Fruit fly (Drosophila melanogaster) whole organism, embryonic: Measurements from ENCODE around the gene cpx.

ENCODE experiments used
- BEAF-32 ChIP-seq: fragments of 200-800 bp; sonication (Bioruptor generic); optimal IDR thresholded peaks from 3 replicates; lab custom pipeline; 2017; ENCODE audit warnings: missing biosample characterization, missing genetic modification characterization, mild to moderate bottlenecking, moderate library complexity, missing genetic modification reagents
- Bgb ChIP-seq: fragments of 200-800 bp; sonication (Bioruptor generic); IDR thresholded peaks from 2 replicates; pipeline ENCODE4 v1.3.6; 2022; ENCODE audit warnings: missing biosample characterization, missing genetic modification characterization; ENCODE audit not compliant: partially characterized antibody
- CG10209 ChIP-seq: fragments of 200-800 bp; sonication (Bioruptor generic); optimal IDR thresholded peaks from 3 replicates; lab custom pipeline; 2017; ENCODE audit warnings: missing biosample characterization, mild to moderate bottlenecking, missing genetic modification characterization, missing genetic modification reagents
- CG10366 ChIP-seq: fragments of 200-800 bp; sonication (Bioruptor generic); IDR thresholded peaks from 2 replicates; pipeline ENCODE4 v1.3.6; 2022; ENCODE audit warnings: missing biosample characterization, missing genetic modification characterization
- CG11696 ChIP-seq: fragments of 200-800 bp; sonication (Bioruptor generic); IDR thresholded peaks from 2 replicates; pipeline ENCODE4 v1.3.6; 2022; ENCODE audit warnings: missing biosample characterization, missing genetic modification characterization
- CG12769 ChIP-seq: fragments of 200-800 bp; sonication (Bioruptor generic); optimal IDR thresholded peaks from 2 replicates; lab custom pipeline; 2019; ENCODE audit warnings: missing biosample characterization, mild to moderate bottlenecking, missing genetic modification characterization, moderate library complexity
- CG15073 ChIP-seq: fragments of 200-800 bp; sonication (Bioruptor generic); optimal IDR thresholded peaks from 2 replicates; lab custom pipeline; 2016; ENCODE audit warnings: missing biosample characterization, missing genetic modification characterization
- CG17802 ChIP-seq: fragments of 200-800 bp; sonication (Bioruptor generic); optimal IDR thresholded peaks from 2 replicates; lab custom pipeline; 2018; ENCODE audit warnings: missing biosample characterization, mild to moderate bottlenecking, missing genetic modification characterization, moderate library complexity
- CG18011 ChIP-seq: fragments of 200-800 bp; sonication (Bioruptor generic); optimal IDR thresholded peaks from 2 replicates; lab custom pipeline; 2017; ENCODE audit warnings: missing biosample characterization, missing genetic modification characterization, mild to moderate bottlenecking, moderate library complexity, missing genotype
- CG18619 ChIP-seq: fragments of 200-800 bp; sonication (Bioruptor generic); optimal IDR thresholded peaks from 3 replicates; lab custom pipeline; 2017; ENCODE audit warnings: missing biosample characterization, mild to moderate bottlenecking, missing genetic modification characterization
- CG32532 ChIP-seq: fragments of 200-800 bp; sonication (Bioruptor generic); IDR thresholded peaks from 2 replicates; pipeline ENCODE4 v1.3.6; 2022; ENCODE audit warnings: missing biosample characterization, missing genetic modification characterization
- CG3281 ChIP-seq: fragments of 200-800 bp; sonication (Bioruptor generic); optimal IDR thresholded peaks from 3 replicates; lab custom pipeline; 2017; ENCODE audit warnings: missing biosample characterization, mild to moderate bottlenecking, missing genetic modification characterization
- CG34376 ChIP-seq: fragments of 200-800 bp; sonication (Bioruptor generic); optimal IDR thresholded peaks from 2 replicates; lab custom pipeline; 2018; ENCODE audit warnings: missing biosample characterization, mild to moderate bottlenecking, missing genetic modification characterization
- CG4360 ChIP-seq: fragments of 200-800 bp; sonication (Bioruptor generic); IDR thresholded peaks from 2 replicates; pipeline ENCODE4 v1.3.6; 2022; ENCODE audit warnings: missing biosample characterization, missing genetic modification characterization
- CG5953 ChIP-seq: fragments of 200-800 bp; sonication (Bioruptor generic); IDR thresholded peaks from 2 replicates; pipeline ENCODE4 v1.3.6; 2022; ENCODE audit warnings: missing biosample characterization, missing genetic modification characterization
- CG6765 ChIP-seq: fragments of 200-800 bp; sonication (Bioruptor generic); optimal IDR thresholded peaks from 3 replicates; lab custom pipeline; 2017; ENCODE audit warnings: missing biosample characterization, mild to moderate bottlenecking, missing genetic modification characterization
- CG6791 ChIP-seq: fragments of 200-800 bp; sonication (Bioruptor generic); IDR thresholded peaks from 3 replicates; pipeline ENCODE4 v1.3.6; 2022; ENCODE audit warnings: missing biosample characterization, missing genetic modification characterization; ENCODE audit not compliant: partially characterized antibody
- CG8388 ChIP-seq: fragments of 200-800 bp; sonication (Bioruptor generic); optimal IDR thresholded peaks from 2 replicates; lab custom pipeline; 2019; ENCODE audit warnings: missing biosample characterization, mild to moderate bottlenecking, missing genetic modification characterization, moderate library complexity
- CG9437 ChIP-seq: fragments of 200-800 bp; sonication (Bioruptor generic); optimal IDR thresholded peaks from 2 replicates; lab custom pipeline; 2018; ENCODE audit warnings: missing biosample characterization, mild to moderate bottlenecking, missing genetic modification characterization
- CTCF ChIP-seq: fragments of 200-800 bp; sonication (Bioruptor generic); optimal IDR thresholded peaks from 2 replicates; lab custom pipeline; 2017; ENCODE audit warnings: missing biosample characterization, mild to moderate bottlenecking, missing genetic modification characterization, moderate library complexity
- Dfd ChIP-seq, 2 experiments: fragments of >200 bp; optimal IDR thresholded peaks; 2 replicates each; lab custom pipeline; 2017; ENCODE audit warnings: missing biosample characterization in 2 of 2, missing genetic modification characterization in 2 of 2
- Hr39 ChIP-seq: fragments of >200 bp; optimal IDR thresholded peaks from 2 replicates; lab custom pipeline; 2017
- Jarid2 ChIP-seq: fragments of 200-800 bp; sonication (Bioruptor generic); optimal IDR thresholded peaks from 3 replicates; lab custom pipeline; 2017; ENCODE audit warnings: mild to moderate bottlenecking, missing biosample characterization, missing genetic modification reagents, missing genetic modification characterization
- Med ChIP-seq: fragments of 200-800 bp; sonication (Bioruptor generic); peaks from one replicate; lab custom pipeline; 2016; ENCODE audit warnings: missing biosample characterization, missing genetic modification characterization, mild to moderate bottlenecking, inconsistent platforms, moderate library complexity
- Nf-YB ChIP-seq: fragments of 200-800 bp; sonication (Bioruptor generic); optimal IDR thresholded peaks from 3 replicates; lab custom pipeline; 2019; ENCODE audit warnings: missing biosample characterization, mild to moderate bottlenecking, missing genetic modification characterization, moderate library complexity
- Sox102F ChIP-seq: fragments of 200-800 bp; sonication (Bioruptor generic); optimal IDR thresholded peaks from 2 replicates; lab custom pipeline; 2018; ENCODE audit warnings: missing biosample characterization, mild to moderate bottlenecking, missing genetic modification characterization, moderate library complexity
- Sry-δ ChIP-seq: fragments of 200-800 bp; sonication (Bioruptor generic); optimal IDR thresholded peaks from 2 replicates; lab custom pipeline; 2016; ENCODE audit warnings: missing biosample characterization, missing genetic modification characterization
- Trl ChIP-seq, 3 experiments: fragments of >200 bp in 2 of 3; fragments of 200-800 bp in 1 of 3; sonication (Bioruptor generic) in 1 of 3; optimal IDR thresholded peaks; 2 replicates in 1 of 3; 3 replicates in 2 of 3; lab custom pipeline; 2016 to 2017; ENCODE audit warnings: missing biosample characterization in 1 of 3, missing genetic modification characterization in 1 of 3
- Xbp1 ChIP-seq: fragments of 200-800 bp; sonication (Bioruptor generic); optimal IDR thresholded peaks from 3 replicates; lab custom pipeline; 2016; ENCODE audit warnings: missing biosample characterization, mild to moderate bottlenecking, missing genetic modification characterization
- ab ChIP-seq: fragments of 200-800 bp; sonication (Bioruptor generic); optimal IDR thresholded peaks from 2 replicates; lab custom pipeline; 2016; ENCODE audit warnings: missing biosample characterization, missing genetic modification characterization
- al ChIP-seq: fragments of 200-800 bp; sonication (Bioruptor generic); IDR thresholded peaks from 2 replicates; pipeline ENCODE4 v1.3.6; 2022; ENCODE audit warnings: missing biosample characterization, missing genetic modification characterization
- ato ChIP-seq: fragments of 200-800 bp; sonication (Bioruptor generic); IDR thresholded peaks from 2 replicates; pipeline ENCODE4 v1.3.6; 2022; ENCODE audit warnings: missing biosample characterization, missing genetic modification characterization; ENCODE audit not compliant: partially characterized antibody
- croc ChIP-seq: fragments of 200-800 bp; sonication (Bioruptor generic); conservative IDR thresholded peaks from 3 replicates; pipeline ENCODE4 v1.3.6; 2022; ENCODE audit warnings: missing biosample characterization, missing genetic modification characterization
- crol ChIP-seq: fragments of 200-800 bp; sonication (Bioruptor generic); IDR thresholded peaks from 2 replicates; pipeline ENCODE4 v1.3.6; 2022; ENCODE audit warnings: missing biosample characterization, missing genetic modification characterization
- crp ChIP-seq, 2 experiments: fragments of 200-800 bp; sonication (Bioruptor generic); optimal IDR thresholded peaks; 2 replicates in 1 of 2; 3 replicates in 1 of 2; lab custom pipeline; 2017; ENCODE audit warnings: missing biosample characterization in 2 of 2, missing genetic modification characterization in 2 of 2, mild to moderate bottlenecking in 1 of 2, moderate library complexity in 1 of 2
- dmrt11E ChIP-seq: fragments of 200-800 bp; sonication (Bioruptor generic); optimal IDR thresholded peaks from 3 replicates; lab custom pipeline; 2018; ENCODE audit warnings: missing biosample characterization, mild to moderate bottlenecking, missing genetic modification characterization, moderate library complexity
- dysf ChIP-seq: fragments of 200-800 bp; sonication (Bioruptor generic); IDR thresholded peaks from 3 replicates; pipeline ENCODE4 v1.3.6; 2022; ENCODE audit warnings: missing biosample characterization, missing genetic modification characterization
- exex ChIP-seq: fragments of 200-800 bp; sonication (Bioruptor generic); optimal IDR thresholded peaks from 4 replicates; lab custom pipeline; 2018; ENCODE audit warnings: missing biosample characterization, mild to moderate bottlenecking, missing genetic modification characterization, moderate library complexity
- fd3F ChIP-seq: fragments of 200-800 bp; sonication (Bioruptor generic); optimal IDR thresholded peaks from 2 replicates; lab custom pipeline; 2018; ENCODE audit warnings: missing biosample characterization, mild to moderate bottlenecking, missing genetic modification characterization, moderate library complexity
- gcm ChIP-seq: fragments of 200-800 bp; sonication (Bioruptor generic); optimal IDR thresholded peaks from 2 replicates; lab custom pipeline; 2019; ENCODE audit warnings: missing biosample characterization, mild to moderate bottlenecking, missing genetic modification characterization, moderate library complexity
- grau ChIP-seq: fragments of 200-800 bp; optimal IDR thresholded peaks from 3 replicates; lab custom pipeline; 2019; ENCODE audit warnings: missing biosample characterization, mild to moderate bottlenecking, missing genetic modification characterization, moderate library complexity
- lov ChIP-seq, 2 experiments: fragments of 200-800 bp in 1 of 2; fragments of >200 bp in 1 of 2; sonication (Bioruptor generic) in 1 of 2; IDR thresholded peaks in 1 of 2; optimal IDR thresholded peaks in 1 of 2; 2 replicates in 1 of 2; 3 replicates in 1 of 2; pipeline versions ENCODE4 v1.3.6 to Lab custom; 2017 to 2022; ENCODE audit warnings: missing biosample characterization in 1 of 2, missing genetic modification characterization in 1 of 2
- luna ChIP-seq: fragments of 200-800 bp; sonication (Bioruptor generic); optimal IDR thresholded peaks from 2 replicates; lab custom pipeline; 2016; ENCODE audit warnings: missing biosample characterization, missing genetic modification characterization
- peb ChIP-seq: fragments of 200-800 bp; sonication (Bioruptor generic); IDR thresholded peaks from 2 replicates; pipeline ENCODE4 v1.3.6; 2022; ENCODE audit warnings: missing biosample characterization, missing genetic modification characterization
- pnt ChIP-seq: fragments of 200-800 bp; sonication (Bioruptor generic); optimal IDR thresholded peaks from 3 replicates; lab custom pipeline; 2016; ENCODE audit warnings: missing biosample characterization, missing genetic modification characterization
- tgo ChIP-seq: fragments of 200-800 bp; sonication (Bioruptor generic); IDR thresholded peaks from 3 replicates; pipeline ENCODE4 v1.3.6; 2022; ENCODE audit warnings: missing biosample characterization, missing genetic modification characterization
- tll ChIP-seq, 2 experiments: fragments of 200-800 bp in 1 of 2; fragments of >200 bp in 1 of 2; sonication (Bioruptor generic) in 1 of 2; optimal IDR thresholded peaks; 2 replicates each; lab custom pipeline; 2017 to 2019; ENCODE audit warnings: missing biosample characterization in 2 of 2, missing genetic modification characterization in 2 of 2, mild to moderate bottlenecking in 1 of 2, moderate library complexity in 1 of 2
- unpg ChIP-seq: fragments of 200-800 bp; sonication (Bioruptor generic); optimal IDR thresholded peaks from 3 replicates; lab custom pipeline; 2018; ENCODE audit warnings: missing biosample characterization, mild to moderate bottlenecking, missing genetic modification characterization, moderate library complexity

cpx gene

DNA sequence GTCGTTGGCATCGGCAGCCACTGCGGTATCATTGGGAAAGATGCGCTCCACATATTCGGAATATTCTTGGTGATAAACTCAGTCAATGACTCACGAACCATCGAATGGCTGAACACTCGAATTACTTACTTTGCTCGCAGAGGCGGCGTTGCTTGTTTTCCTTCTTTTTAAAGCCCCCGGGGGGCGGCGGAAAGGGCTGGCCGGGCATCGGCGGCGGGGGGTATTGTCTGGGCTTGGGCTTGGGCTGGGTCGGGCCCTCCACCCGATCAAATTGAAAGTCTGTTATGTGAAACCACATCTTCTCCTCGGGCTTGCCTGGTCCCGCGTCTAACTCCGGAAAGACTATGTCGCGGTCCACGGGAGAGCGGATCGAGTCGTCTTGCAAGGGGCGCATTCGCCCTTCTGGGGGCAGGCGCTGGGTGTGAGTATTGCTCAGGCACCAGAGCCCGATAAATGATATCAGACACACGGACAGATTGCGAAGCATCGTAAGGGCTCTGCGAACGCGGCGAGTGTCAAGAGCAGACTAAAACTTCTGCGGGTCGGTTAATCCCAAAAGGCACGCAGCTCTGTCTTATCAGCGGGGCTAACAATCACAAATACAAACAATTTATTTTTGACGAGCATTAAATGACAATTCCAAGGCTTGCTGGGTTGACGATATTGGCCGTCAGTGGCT, 37.7 kb upstream of the cpx start, which contains the start of gene CG14642 (continued):
- TF ChIP-seq peb = no peak
- TF ChIP-seq gcm (GFP tag; lab: Kevin White, UChicago) = peak; percentile 72
- no peak for TF ChIP-seq tll (GFP tag; optimal IDR thresholded peaks at IDR 0.05; lab: Kevin White, UChicago)
- no peak for TF ChIP-seq CG18011 (GFP tag; lab: Kevin White, UChicago)
- peak; percentile 36 for TF ChIP-seq CG34376
- no peak for TF ChIP-seq croc (GFP tag; lab: Robert Waterston, UW)
- TF ChIP-seq CTCF (GFP tag; lab: Kevin White, UChicago) = no peak
- TF ChIP-seq grau = no peak
- no peak for TF ChIP-seq CG4360 (GFP tag; lab: Robert Waterston, UW)
- TF ChIP-seq CG6765 (GFP tag; lab: Kevin White, UChicago) = no peak
- peak; percentile 58 for TF ChIP-seq Hr39
- TF ChIP-seq Xbp1 (GFP tag; lab: Kevin White, UChicago) = no peak
- TF ChIP-seq crol = peak; percentile 47
- TF ChIP-seq CG5953 (GFP tag; lab: Robert Waterston, UW) = no peak
- no peak for TF ChIP-seq fd3F (GFP tag; lab: Kevin White, UChicago)
- TF ChIP-seq Sox102F (GFP tag; lab: Kevin White, UChicago) = no peak
- no peak for TF ChIP-seq ab (GFP tag; lab: Kevin White, UChicago)
- TF ChIP-seq Sry-δ (GFP tag; lab: Kevin White, UChicago) = no peak
- no peak for TF ChIP-seq CG9437
- no peak for TF ChIP-seq ato (GFP tag; lab: Robert Waterston, UW)
- TF ChIP-seq dmrt11E (tag; lab: Kevin White, UChicago) = no peak
- peak; percentile 5 for TF ChIP-seq Jarid2
- TF ChIP-seq CG10366 (GFP tag; lab: Robert Waterston, UW) = no peak
- peak; percentile 14 for TF ChIP-seq Med (GFP tag; lab: Kevin White, UChicago)
- no peak for TF ChIP-seq Bgb (GFP tag; lab: Robert Waterston, UW)
- 0 out of 3 replicates have a peak, but pooled peaks have one; percentile 19 for TF ChIP-seq CG6791 (GFP tag; lab: Robert Waterston, UW)
- no peak for TF ChIP-seq pnt (GFP tag; lab: Kevin White, UChicago)
- TF ChIP-seq tgo (GFP tag; lab: Robert Waterston, UW) = no peak
- TF ChIP-seq Dfd (GFP tag; optimal IDR thresholded peaks at IDR 0.05; lab: Kevin White, UChicago) = no peak
- 0 out of 2 replicates have a peak, but pooled peaks have one; percentile 13 for TF ChIP-seq CG32532 (GFP tag; lab: Robert Waterston, UW)
- no peak for TF ChIP-seq CG11696 (GFP tag; lab: Robert Waterston, UW)
- TF ChIP-seq luna = no peak
- TF ChIP-seq exex = no peak
- TF ChIP-seq BEAF-32 (GFP tag; lab: Kevin White, UChicago) = no peak

DNA sequence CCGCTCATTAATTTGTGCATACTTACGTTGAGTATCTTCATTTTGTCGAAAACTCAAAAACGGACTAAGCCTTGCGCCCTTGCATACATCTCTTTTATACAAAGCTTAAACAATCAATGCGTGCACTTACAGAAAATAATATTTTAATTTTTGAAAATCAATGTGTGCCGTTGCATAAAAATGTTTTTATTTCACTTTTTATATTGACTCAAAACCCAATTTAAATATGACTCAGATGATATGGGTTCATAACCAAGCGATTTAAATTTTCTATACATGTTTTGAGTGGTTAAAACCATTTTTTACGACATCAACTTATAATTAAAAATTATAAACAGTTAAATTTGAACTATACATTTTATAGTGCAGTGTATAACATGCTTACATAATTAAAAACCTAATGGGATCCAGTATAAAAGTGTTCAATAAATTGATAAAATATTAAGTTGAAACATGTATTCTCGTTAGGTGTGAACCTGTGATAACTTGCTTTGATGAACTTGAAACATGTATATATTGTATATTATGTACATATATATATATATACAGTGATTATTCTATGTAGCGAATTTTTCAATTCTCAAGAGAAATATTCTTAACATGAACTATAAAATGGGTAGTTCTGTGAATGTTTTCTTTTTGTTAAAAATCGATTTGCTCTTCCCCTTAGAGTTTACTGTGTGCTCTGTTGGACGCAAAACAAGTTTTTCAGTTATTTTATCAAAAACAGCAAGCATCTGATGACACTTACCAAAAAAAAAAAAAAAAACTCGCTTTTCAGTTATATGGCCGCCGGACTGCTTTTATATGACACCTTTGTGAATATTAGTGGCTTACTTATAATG, 36.7 kb upstream of the cpx start, which contains the start of gene CG34305:
Gene CG34305 (minus strand): TSS at position 51 of the 845 bp plus-strand sequence.
- TF ChIP-seq CG15073 (GFP tag; lab: Kevin White, UChicago) (no peak), Nf-YB (GFP tag; lab: Kevin White, UChicago) (no peak), luna (no peak), CG17802 (tag; lab: Kevin White, UChicago) (no peak), lov (optimal IDR thresholded peaks at IDR 0.05; lab: Kevin White, UChicago) (no peak), lov (GFP tag; IDR thresholded peaks at IDR 0.05; lab: Robert Waterston, UW) (no peak), CG18619 (GFP tag; lab: Kevin White, UChicago) (no peak), CG10209 (GFP tag; lab: Kevin White, UChicago) (no peak), Trl (optimal IDR thresholded peaks at IDR 0.05; lab: Kevin White, UChicago) (no peak), Trl (GFP tag; optimal IDR thresholded peaks at IDR 0.05; lab: Kevin White, UChicago) (no peak), al (GFP tag; lab: Robert Waterston, UW) (0 out of 2 replicates have a peak, but pooled peaks have one; percentile 27), CG8388 (GFP tag; lab: Kevin White, UChicago) (no peak), crp (GFP tag; optimal IDR thresholded peaks at IDR 0.05; lab: Kevin White, UChicago) (no peak), CG3281 (GFP tag; lab: Kevin White, UChicago) (peak; percentile 38), unpg (GFP tag; lab: Kevin White, UChicago) (peak; percentile 20), CG12769 (tag; lab: Kevin White, UChicago) (no peak), dysf (GFP tag; lab: Robert Waterston, UW) (peak; percentile 7; the same call in 1 of the 3 replicates)
